ENCODE assay signal across 1 fruit fly cellular context in genomic region chr3L:14599503-14599902, dm6.
TF ChIP-seq lines count a peak whose summit lies in the region.

Gene HGTX (minus strand): TSS chr3L:14599540.

TF ChIP-seq in whole organism, embryonic, 481 proteins besides CTCF, POLR2A, EP300 and RAD21 (continued from another document and continues in another):
- TF ChIP-seq tap (tag; optimal IDR thresholded peaks at IDR 0.05; lab: Kevin White, UChicago) = no peak
- no peak for TF ChIP-seq Dref (GFP tag; IDR thresholded peaks at IDR 0.05; lab: Robert Waterston, UW)
- TF ChIP-seq CG14710 (tag; optimal IDR thresholded peaks at IDR 0.05; lab: Kevin White, UChicago) = no peak
- TF ChIP-seq Ets97D (GFP tag; optimal IDR thresholded peaks at IDR 0.05; lab: Kevin White, UChicago) = no peak
- TF ChIP-seq Oli (tag; optimal IDR thresholded peaks at IDR 0.05; lab: Kevin White, UChicago) = no peak
- TF ChIP-seq dm (GFP tag; optimal IDR thresholded peaks at IDR 0.05; lab: Kevin White, UChicago) = no peak
- no peak for TF ChIP-seq row (GFP tag; IDR thresholded peaks at IDR 0.05; lab: Robert Waterston, UW)
- TF ChIP-seq CG13424 (tag; optimal IDR thresholded peaks at IDR 0.05; lab: Kevin White, UChicago) = no peak
- TF ChIP-seq Taf1 (GFP tag; IDR thresholded peaks at IDR 0.05; lab: Robert Waterston, UW) = no peak
- peak; percentile 70 for TF ChIP-seq seq (GFP tag; IDR thresholded peaks at IDR 0.05; lab: Robert Waterston, UW)
- no peak for TF ChIP-seq CG14014 (GFP tag; IDR thresholded peaks at IDR 0.05; lab: Robert Waterston, UW)
- TF ChIP-seq CG4854 (GFP tag; optimal IDR thresholded peaks at IDR 0.05; lab: Kevin White, UChicago) = no peak
- no peak for TF ChIP-seq ac (GFP tag; optimal IDR thresholded peaks at IDR 0.05; lab: Kevin White, UChicago)
- no peak for TF ChIP-seq ftz-f1 (GFP tag; optimal IDR thresholded peaks at IDR 0.05; lab: Kevin White, UChicago)
- TF ChIP-seq zen (tag; optimal IDR thresholded peaks at IDR 0.05; lab: Kevin White, UChicago) = peak; percentile 60
- TF ChIP-seq CG14441 (GFP tag; IDR thresholded peaks at IDR 0.05; lab: Robert Waterston, UW) = no peak
- no peak for TF ChIP-seq CG4360 (GFP tag; IDR thresholded peaks at IDR 0.05; lab: Robert Waterston, UW)
- TF ChIP-seq D19B (GFP tag; optimal IDR thresholded peaks at IDR 0.05; lab: Kevin White, UChicago) = no peak
- TF ChIP-seq nom (GFP tag; optimal IDR thresholded peaks at IDR 0.05; lab: Kevin White, UChicago) = no peak
- TF ChIP-seq CG3847 (GFP tag; IDR thresholded peaks at IDR 0.05; lab: Robert Waterston, UW) = no peak
- peak; percentile 25 for TF ChIP-seq CG2712 (tag; optimal IDR thresholded peaks at IDR 0.05; lab: Kevin White, UChicago)
- no peak for TF ChIP-seq zen2 (GFP tag; IDR thresholded peaks at IDR 0.05; lab: Robert Waterston, UW; ENCODE audit: partially characterized antibody)
- TF ChIP-seq BtbVII (GFP tag; optimal IDR thresholded peaks at IDR 0.05; lab: Kevin White, UChicago) = no peak
- TF ChIP-seq shn (GFP tag; optimal IDR thresholded peaks at IDR 0.05; lab: Kevin White, UChicago) = no peak
- TF ChIP-seq CoRest (tag; optimal IDR thresholded peaks at IDR 0.05; lab: Kevin White, UChicago) = peak; percentile 21
- TF ChIP-seq CG9817 (tag; optimal IDR thresholded peaks at IDR 0.05; lab: Kevin White, UChicago) = no peak
- TF ChIP-seq CrebB (tag; optimal IDR thresholded peaks at IDR 0.05; lab: Kevin White, UChicago) = no peak
- no peak for TF ChIP-seq CG30431 (GFP tag; optimal IDR thresholded peaks at IDR 0.05; lab: Kevin White, UChicago)
- no peak for TF ChIP-seq Trl (optimal IDR thresholded peaks at IDR 0.05; lab: Kevin White, UChicago)
- no peak for TF ChIP-seq Trl (GFP tag; optimal IDR thresholded peaks at IDR 0.05; lab: Kevin White, UChicago)
- TF ChIP-seq gcm2 (GFP tag; optimal IDR thresholded peaks at IDR 0.05; lab: Kevin White, UChicago) = no peak
- TF ChIP-seq tll (GFP tag; optimal IDR thresholded peaks at IDR 0.05; lab: Kevin White, UChicago) = peak; percentile 56 to 60
- TF ChIP-seq CG4424 (GFP tag; optimal IDR thresholded peaks at IDR 0.05; lab: Kevin White, UChicago) = no peak
- TF ChIP-seq CG8359 (GFP tag; optimal IDR thresholded peaks at IDR 0.05; lab: Kevin White, UChicago; ENCODE audit: borderline replicate concordance) = no peak
- no peak for TF ChIP-seq sens (GFP tag; lab: Kevin White, UChicago)
- no peak for TF ChIP-seq CG12155 (GFP tag; optimal IDR thresholded peaks at IDR 0.05; lab: Kevin White, UChicago)
- no peak for TF ChIP-seq phol (tag; optimal IDR thresholded peaks at IDR 0.05; lab: Kevin White, UChicago)
- TF ChIP-seq lov (optimal IDR thresholded peaks at IDR 0.05; lab: Kevin White, UChicago) = no peak
- TF ChIP-seq lov (GFP tag; IDR thresholded peaks at IDR 0.05; lab: Robert Waterston, UW) = no peak
- TF ChIP-seq CG7372 (GFP tag; IDR thresholded peaks at IDR 0.05; lab: Robert Waterston, UW) = no peak
- TF ChIP-seq CG8944 (GFP tag; optimal IDR thresholded peaks at IDR 0.05; lab: Kevin White, UChicago) = no peak
- TF ChIP-seq CG17829 (tag; optimal IDR thresholded peaks at IDR 0.05; lab: Kevin White, UChicago) = peak; percentile 33
- TF ChIP-seq pfk (GFP tag; optimal IDR thresholded peaks at IDR 0.05; lab: Kevin White, UChicago) = peak; percentile 99
- no peak for TF ChIP-seq Dll (GFP tag; IDR thresholded peaks at IDR 0.05; lab: Robert Waterston, UW; ENCODE audit: partially characterized antibody)
- no peak for TF ChIP-seq Sry-β (GFP tag; optimal IDR thresholded peaks at IDR 0.05; lab: Kevin White, UChicago)
- no peak for TF ChIP-seq CG13123 (GFP tag; optimal IDR thresholded peaks at IDR 0.05; lab: Kevin White, UChicago)
- TF ChIP-seq pita (GFP tag; optimal IDR thresholded peaks at IDR 0.05; lab: Kevin White, UChicago) = no peak
- no peak for TF ChIP-seq CG33557 (GFP tag; optimal IDR thresholded peaks at IDR 0.05; lab: Kevin White, UChicago)
- no peak for TF ChIP-seq Sox100B (GFP tag; optimal IDR thresholded peaks at IDR 0.05; lab: Kevin White, UChicago)
- TF ChIP-seq CG1603 (tag; optimal IDR thresholded peaks at IDR 0.05; lab: Kevin White, UChicago) = peak; percentile 16
- TF ChIP-seq CG18262 (tag; optimal IDR thresholded peaks at IDR 0.05; lab: Kevin White, UChicago) = no peak
- no peak for TF ChIP-seq gfzf (GFP tag; optimal IDR thresholded peaks at IDR 0.05; lab: Kevin White, UChicago)
- TF ChIP-seq CG1233 (GFP tag; optimal IDR thresholded peaks at IDR 0.05; lab: Kevin White, UChicago) = no peak
- no peak for TF ChIP-seq ham (GFP tag; IDR thresholded peaks at IDR 0.05; lab: Robert Waterston, UW)
- no peak for TF ChIP-seq lmd (GFP tag; IDR thresholded peaks at IDR 0.05; lab: Robert Waterston, UW)
- no peak for TF ChIP-seq CG12942 (GFP tag; optimal IDR thresholded peaks at IDR 0.05; lab: Kevin White, UChicago)
- TF ChIP-seq ara (GFP tag; IDR thresholded peaks at IDR 0.05; lab: Robert Waterston, UW) = no peak
- no peak for TF ChIP-seq dati (GFP tag; IDR thresholded peaks at IDR 0.05; lab: Robert Waterston, UW)
- no peak for TF ChIP-seq Lpt (GFP tag; optimal IDR thresholded peaks at IDR 0.05; lab: Kevin White, UChicago)
- TF ChIP-seq C15 (GFP tag; IDR thresholded peaks at IDR 0.05; lab: Robert Waterston, UW) = no peak
- TF ChIP-seq rib (GFP tag; IDR thresholded peaks at IDR 0.05; lab: Robert Waterston, UW) = no peak
- no peak for TF ChIP-seq Hr3 (GFP tag; optimal IDR thresholded peaks at IDR 0.05; lab: Kevin White, UChicago)
- TF ChIP-seq Hr39 (optimal IDR thresholded peaks at IDR 0.05; lab: Kevin White, UChicago) = no peak
- TF ChIP-seq abd-A (tag; optimal IDR thresholded peaks at IDR 0.05; lab: Kevin White, UChicago) = peak; percentile 58
- no peak for TF ChIP-seq Hr51 (GFP tag; optimal IDR thresholded peaks at IDR 0.05; lab: Kevin White, UChicago)
- TF ChIP-seq pum (GFP tag; optimal IDR thresholded peaks at IDR 0.05; lab: Kevin White, UChicago) = no peak
- no peak for TF ChIP-seq al (GFP tag; IDR thresholded peaks at IDR 0.05; lab: Robert Waterston, UW)
- TF ChIP-seq sd (tag; optimal IDR thresholded peaks at IDR 0.05; lab: Kevin White, UChicago) = peak; percentile 75
- no peak for TF ChIP-seq CG1647 (GFP tag; optimal IDR thresholded peaks at IDR 0.05; lab: Kevin White, UChicago)
- TF ChIP-seq HLH54F (GFP tag; optimal IDR thresholded peaks at IDR 0.05; lab: Kevin White, UChicago) = no peak
- peak; percentile 53 for TF ChIP-seq nerfin-1 (tag; optimal IDR thresholded peaks at IDR 0.05; lab: Kevin White, UChicago)
- TF ChIP-seq dysf (GFP tag; IDR thresholded peaks at IDR 0.05; lab: Robert Waterston, UW) = no peak
- no peak for TF ChIP-seq CG4617 (GFP tag; optimal IDR thresholded peaks at IDR 0.05; lab: Kevin White, UChicago; ENCODE audit: borderline replicate concordance)
- no peak for TF ChIP-seq az2 (GFP tag; optimal IDR thresholded peaks at IDR 0.05; lab: Kevin White, UChicago)
- TF ChIP-seq Adf1 (GFP tag; IDR thresholded peaks at IDR 0.05; lab: Robert Waterston, UW) = no peak
- TF ChIP-seq kay (GFP tag; optimal IDR thresholded peaks at IDR 0.05; lab: Kevin White, UChicago) = no peak
- TF ChIP-seq CG11456 (GFP tag; IDR thresholded peaks at IDR 0.05; lab: Robert Waterston, UW) = no peak
- TF ChIP-seq CG8089 (GFP tag; optimal IDR thresholded peaks at IDR 0.05; lab: Kevin White, UChicago) = no peak
- no peak for TF ChIP-seq Sry-δ (GFP tag; optimal IDR thresholded peaks at IDR 0.05; lab: Kevin White, UChicago)
- TF ChIP-seq Hmx (GFP tag; optimal IDR thresholded peaks at IDR 0.05; lab: Kevin White, UChicago) = no peak
- no peak for TF ChIP-seq repo (GFP tag; optimal IDR thresholded peaks at IDR 0.05; lab: Kevin White, UChicago)
- TF ChIP-seq twi (tag; optimal IDR thresholded peaks at IDR 0.05; lab: Kevin White, UChicago) = no peak
- no peak for TF ChIP-seq CG32532 (GFP tag; IDR thresholded peaks at IDR 0.05; lab: Robert Waterston, UW)
- no peak for TF ChIP-seq Neu2 (GFP tag; optimal IDR thresholded peaks at IDR 0.05; lab: Kevin White, UChicago; ENCODE audit: borderline replicate concordance)
- no peak for TF ChIP-seq Ada2b (GFP tag; IDR thresholded peaks at IDR 0.05; lab: Robert Waterston, UW)
- no peak for TF ChIP-seq Spps (tag; optimal IDR thresholded peaks at IDR 0.05; lab: Kevin White, UChicago)
- no peak for TF ChIP-seq Meics (GFP tag; optimal IDR thresholded peaks at IDR 0.05; lab: Kevin White, UChicago)
- no peak for TF ChIP-seq cas (GFP tag; IDR thresholded peaks at IDR 0.05; lab: Robert Waterston, UW)
- TF ChIP-seq CG31441 (GFP tag; IDR thresholded peaks at IDR 0.05; lab: Robert Waterston, UW) = no peak
- TF ChIP-seq gsb-n (tag; optimal IDR thresholded peaks at IDR 0.05; lab: Kevin White, UChicago) = peak; percentile 16
- TF ChIP-seq da (GFP tag; optimal IDR thresholded peaks at IDR 0.05; lab: Kevin White, UChicago) = no peak
- TF ChIP-seq aop (GFP tag; IDR thresholded peaks at IDR 0.05; lab: Robert Waterston, UW) = no peak
- no peak for TF ChIP-seq CG4328 (GFP tag; optimal IDR thresholded peaks at IDR 0.05; lab: Kevin White, UChicago)
- TF ChIP-seq Atf6 (GFP tag; IDR thresholded peaks at IDR 0.05; lab: Robert Waterston, UW) = no peak
- TF ChIP-seq danr (GFP tag; IDR thresholded peaks at IDR 0.05; lab: Robert Waterston, UW) = no peak
- TF ChIP-seq CG9932 (GFP tag; IDR thresholded peaks at IDR 0.05; lab: Robert Waterston, UW) = no peak
- no peak for TF ChIP-seq Six4 (GFP tag; optimal IDR thresholded peaks at IDR 0.05; lab: Kevin White, UChicago)
- TF ChIP-seq H15 (GFP tag; IDR thresholded peaks at IDR 0.05; lab: Robert Waterston, UW) = no peak
- TF ChIP-seq Ravus (GFP tag; IDR thresholded peaks at IDR 0.05; lab: Robert Waterston, UW) = no peak
- TF ChIP-seq Doc3 (GFP tag; IDR thresholded peaks at IDR 0.05; lab: Robert Waterston, UW; ENCODE audit: partially characterized antibody) = no peak
- no peak for TF ChIP-seq CG18011 (GFP tag; optimal IDR thresholded peaks at IDR 0.05; lab: Kevin White, UChicago)
- TF ChIP-seq br (optimal IDR thresholded peaks at IDR 0.05; lab: Kevin White, UChicago) = no peak
- peak; percentile 0 for TF ChIP-seq zf30C (GFP tag; optimal IDR thresholded peaks at IDR 0.05; lab: Kevin White, UChicago)
- TF ChIP-seq crol (GFP tag; IDR thresholded peaks at IDR 0.05; lab: Robert Waterston, UW) = peak; percentile 43; the same call in 1 of the 2 replicates
- TF ChIP-seq CG7745 (tag; optimal IDR thresholded peaks at IDR 0.05; lab: Kevin White, UChicago) = no peak
- no peak for TF ChIP-seq Atf3 (GFP tag; optimal IDR thresholded peaks at IDR 0.05; lab: Kevin White, UChicago)
- no peak for TF ChIP-seq toy (GFP tag; IDR thresholded peaks at IDR 0.05; lab: Robert Waterston, UW)
- no peak for TF ChIP-seq disco-r (GFP tag; optimal IDR thresholded peaks at IDR 0.05; lab: Kevin White, UChicago)
- no peak for TF ChIP-seq CG7271 (tag; optimal IDR thresholded peaks at IDR 0.05; lab: Kevin White, UChicago)
- peak; percentile 49 for TF ChIP-seq cg (GFP tag; optimal IDR thresholded peaks at IDR 0.05; lab: Kevin White, UChicago)
- no peak for TF ChIP-seq Gsc (GFP tag; IDR thresholded peaks at IDR 0.05; lab: Robert Waterston, UW)
- TF ChIP-seq Fer1 (GFP tag; optimal IDR thresholded peaks at IDR 0.05; lab: Kevin White, UChicago) = no peak
- no peak for TF ChIP-seq HLHmδ (GFP tag; optimal IDR thresholded peaks at IDR 0.05; lab: Kevin White, UChicago)
- TF ChIP-seq en (GFP tag; optimal IDR thresholded peaks at IDR 0.05; lab: Kevin White, UChicago) = no peak
- TF ChIP-seq CG17186 (GFP tag; optimal IDR thresholded peaks at IDR 0.05; lab: Kevin White, UChicago) = no peak
- no peak for TF ChIP-seq CG9215 (GFP tag; IDR thresholded peaks at IDR 0.05; lab: Robert Waterston, UW)
- TF ChIP-seq CG7839 (tag; optimal IDR thresholded peaks at IDR 0.05; lab: Kevin White, UChicago) = no peak
- TF ChIP-seq MTF-1 (GFP tag; optimal IDR thresholded peaks at IDR 0.05; lab: Kevin White, UChicago; ENCODE audit: borderline replicate concordance) = no peak
- TF ChIP-seq pan (optimal IDR thresholded peaks at IDR 0.05; lab: Kevin White, UChicago) = no peak
- no peak for TF ChIP-seq pan (GFP tag; optimal IDR thresholded peaks at IDR 0.05 in 1 of 2, IDR thresholded peaks at IDR 0.05 in 1 of 2)
- no peak for TF ChIP-seq Hmr (GFP tag; optimal IDR thresholded peaks at IDR 0.05; lab: Kevin White, UChicago)
- TF ChIP-seq tin (GFP tag; optimal IDR thresholded peaks at IDR 0.05; lab: Kevin White, UChicago) = no peak
- TF ChIP-seq YL-1 (GFP tag; optimal IDR thresholded peaks at IDR 0.05; lab: Kevin White, UChicago) = no peak
- no peak for TF ChIP-seq ap (GFP tag; IDR thresholded peaks at IDR 0.05; lab: Robert Waterston, UW)
- no peak for TF ChIP-seq ken (GFP tag; IDR thresholded peaks at IDR 0.05; lab: Robert Waterston, UW)
- no peak for TF ChIP-seq CG7556 (GFP tag; optimal IDR thresholded peaks at IDR 0.05; lab: Kevin White, UChicago)
- TF ChIP-seq wdn (GFP tag; IDR thresholded peaks at IDR 0.05; lab: Robert Waterston, UW) = no peak
- no peak for TF ChIP-seq CG10462 (GFP tag; optimal IDR thresholded peaks at IDR 0.05; lab: Kevin White, UChicago)
- no peak for TF ChIP-seq CG1024 (GFP tag; IDR thresholded peaks at IDR 0.05; lab: Robert Waterston, UW)
- no peak for TF ChIP-seq CG9876 (GFP tag; optimal IDR thresholded peaks at IDR 0.05; lab: Kevin White, UChicago)
- TF ChIP-seq Hey (tag; optimal IDR thresholded peaks at IDR 0.05; lab: Kevin White, UChicago) = no peak
- no peak for TF ChIP-seq CG17802 (tag; optimal IDR thresholded peaks at IDR 0.05; lab: Kevin White, UChicago)
- TF ChIP-seq E2f2 (GFP tag; IDR thresholded peaks at IDR 0.05; lab: Robert Waterston, UW) = no peak
- TF ChIP-seq lab (GFP tag; optimal IDR thresholded peaks at IDR 0.05; lab: Kevin White, UChicago) = no peak
- TF ChIP-seq wor (GFP tag; IDR thresholded peaks at IDR 0.05; lab: Robert Waterston, UW) = no peak
- no peak for TF ChIP-seq D19A (tag; optimal IDR thresholded peaks at IDR 0.05; lab: Kevin White, UChicago)
- TF ChIP-seq Dek (tag; optimal IDR thresholded peaks at IDR 0.05; lab: Kevin White, UChicago) = no peak
- peak; percentile 97 for TF ChIP-seq CG15601 (tag; optimal IDR thresholded peaks at IDR 0.05; lab: Kevin White, UChicago)
- peak; percentile 74 for TF ChIP-seq ewg (GFP tag; optimal IDR thresholded peaks at IDR 0.05; lab: Kevin White, UChicago)
- TF ChIP-seq CG17612 (GFP tag; IDR thresholded peaks at IDR 0.05; lab: Robert Waterston, UW) = no peak
- TF ChIP-seq HLH3B (GFP tag; IDR thresholded peaks at IDR 0.05; lab: Robert Waterston, UW) = no peak
- no peak for TF ChIP-seq ab (GFP tag; optimal IDR thresholded peaks at IDR 0.05; lab: Kevin White, UChicago)
- TF ChIP-seq CG4404 (GFP tag; IDR thresholded peaks at IDR 0.05; lab: Robert Waterston, UW) = no peak
